Worm (Caenorhabditis elegans): Measurements from ENCODE around the gene Y38H6C.16.

DNA sequence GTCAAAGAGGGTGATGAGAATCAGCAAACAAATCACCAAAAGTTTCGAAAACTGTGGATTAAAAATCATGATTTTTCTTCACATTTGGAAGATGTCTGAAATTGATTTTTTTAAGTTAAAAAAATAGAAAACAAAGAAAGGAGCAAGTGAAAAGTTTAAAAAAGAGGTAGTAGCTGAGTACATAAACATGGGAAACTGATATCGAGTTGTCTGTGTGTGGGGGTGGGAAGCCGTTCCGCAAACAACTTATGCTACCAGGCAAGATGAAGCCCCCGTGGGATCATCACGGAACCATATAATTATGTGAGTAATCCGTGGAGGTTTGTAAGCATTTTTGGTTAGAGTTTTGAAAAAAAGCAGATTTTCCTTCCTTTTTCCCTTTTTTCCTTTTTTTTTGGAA, 11.9 kb upstream of the Y38H6C.16 start, which contains the start of gene Y38H6C.20:
- no peak for TF ChIP-seq W03F9.2 (tag; optimal IDR thresholded peaks at IDR 0.05)
- TF ChIP-seq him-1 (tag; optimal IDR thresholded peaks at IDR 0.05): no peak
- TF ChIP-seq dao-5 (tag; optimal IDR thresholded peaks at IDR 0.05): no peak

Data from whole organism, L4/young adult.